Fruit fly (Drosophila melanogaster) Kc167 (cell line): ENCODE measurements around the gene fwd.

Source experiments
- Myc ChIP-seq: fragments of >200 bp; optimal IDR thresholded peaks from 2 replicates; lab custom pipeline; 2017; ENCODE audit warnings: missing external identifiers
- Sin3A ChIP-seq: fragments of >200 bp; optimal IDR thresholded peaks from 2 replicates; lab custom pipeline; 2018; ENCODE audit warnings: missing external identifiers
- h ChIP-seq: fragments of >200 bp; optimal IDR thresholded peaks from 3 replicates; lab custom pipeline; 2018; ENCODE audit warnings: missing external identifiers
- insv ChIP-seq: fragments of >200 bp; optimal IDR thresholded peaks from 3 replicates; lab custom pipeline; 2018; ENCODE audit warnings: missing external identifiers
- psq ChIP-seq: fragments of >200 bp; optimal IDR thresholded peaks from 2 replicates; lab custom pipeline; 2017; ENCODE audit warnings: missing external identifiers
- ttk ChIP-seq: sonication (Bioruptor generic); optimal IDR thresholded peaks from 2 replicates; lab custom pipeline; 2017; ENCODE audit warnings: missing external identifiers

fwd gene

DNA sequence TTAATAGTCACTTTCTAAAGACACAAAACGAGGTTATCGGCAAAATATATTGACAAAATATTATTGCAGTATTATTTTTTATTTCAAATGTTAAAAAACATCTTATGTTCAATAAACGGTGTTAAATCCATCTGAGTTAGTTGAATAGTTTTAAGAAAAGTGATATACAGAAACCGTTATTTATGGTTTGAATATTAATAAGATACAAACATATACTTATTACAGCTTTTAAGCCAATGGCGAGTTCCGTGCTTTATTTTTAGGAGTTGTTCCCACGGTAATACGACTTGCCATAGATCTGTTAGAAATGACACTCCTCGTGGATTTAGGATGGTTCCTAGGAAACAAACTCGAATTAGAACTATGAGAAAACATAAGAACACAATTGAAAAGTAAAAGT lies 23.6 kb upstream of the fwd start:
- TF ChIP-seq psq (lab: Kevin White, UChicago) (no peak), Sin3A (lab: Kevin White, UChicago) (no peak), ttk (lab: Kevin White, UChicago) (no peak), insv (lab: Kevin White, UChicago) (no peak), h (lab: Kevin White, UChicago) (no peak), Myc (lab: Kevin White, UChicago) (no peak)

- TF ChIP-seq h (lab: Kevin White, UChicago) (no peak), ttk (lab: Kevin White, UChicago) (no peak), Myc (lab: Kevin White, UChicago) (no peak), Sin3A (lab: Kevin White, UChicago) (no peak), psq (lab: Kevin White, UChicago) (no peak), insv (lab: Kevin White, UChicago) (no peak)
Observed at dm6 chr3L:342839-343238, 23.2 kb upstream of the fwd start, which contains the start of gene mthl10. Gene mthl10, minus strand, starts transcription at chr3L:342915.

DNA sequence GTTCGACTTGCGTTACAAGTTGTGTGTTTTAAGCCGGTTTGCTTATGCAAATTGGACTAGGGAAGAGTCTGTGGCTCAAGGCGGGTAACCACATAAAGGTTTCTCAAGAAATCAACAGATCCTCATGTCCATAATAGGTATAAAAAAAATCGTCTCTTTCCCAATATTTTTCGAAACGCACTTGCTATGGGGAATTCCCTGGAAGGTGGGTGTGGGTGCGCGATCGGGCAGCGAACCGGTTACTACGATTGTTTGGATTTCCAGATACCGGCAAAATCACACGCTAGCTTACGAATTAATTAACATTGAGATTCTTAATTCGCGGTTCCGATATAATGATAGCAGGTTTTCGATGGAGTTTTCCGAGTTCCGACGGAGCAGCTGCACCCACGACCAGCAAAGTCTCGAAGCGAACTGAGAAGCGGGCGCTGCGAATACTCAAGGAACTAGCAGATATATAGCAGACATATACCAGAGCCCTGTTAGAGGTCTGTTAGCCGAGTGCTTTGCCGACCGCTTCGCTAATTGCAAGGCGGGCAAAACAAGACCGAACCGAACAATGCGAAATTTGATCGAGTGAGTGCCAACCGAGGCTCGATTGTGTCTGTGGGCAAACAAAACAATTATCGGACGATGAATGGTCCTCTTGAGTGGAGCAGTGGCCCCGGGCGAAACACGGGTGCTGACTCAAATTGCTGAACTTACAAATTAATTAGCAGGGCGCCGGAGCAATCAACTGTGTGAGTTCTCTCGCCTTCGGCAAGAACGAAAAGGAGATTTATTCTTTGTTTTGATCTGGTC lies 21.6 kb upstream of the fwd start:
- TF ChIP-seq ttk (lab: Kevin White, UChicago) (no peak), Myc (lab: Kevin White, UChicago) (no peak), psq (lab: Kevin White, UChicago) (no peak), Sin3A (lab: Kevin White, UChicago) (no peak)

DNA sequence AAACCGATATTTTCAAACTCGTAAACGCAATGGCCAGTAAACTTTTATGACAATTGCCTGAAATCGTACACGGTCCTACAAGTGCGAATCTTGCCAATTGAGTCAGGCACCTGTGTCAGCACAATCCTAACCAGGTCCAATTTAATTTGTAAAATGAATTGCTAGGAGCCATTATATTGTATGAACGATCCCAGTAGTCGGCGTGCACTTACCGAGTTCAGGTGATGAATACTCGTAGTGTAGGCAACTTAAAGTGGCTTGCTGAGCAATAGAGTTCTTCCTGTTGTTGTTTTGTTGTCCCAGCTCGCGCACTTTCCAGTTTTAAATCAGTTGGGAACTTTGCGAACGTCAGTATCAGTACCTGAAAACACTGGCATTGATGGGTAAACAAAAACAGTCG lies 20.9 kb upstream of the fwd start:
- TF ChIP-seq h (lab: Kevin White, UChicago) (no peak), insv (lab: Kevin White, UChicago) (no peak), Sin3A (lab: Kevin White, UChicago) (no peak), ttk (lab: Kevin White, UChicago) (no peak), Myc (lab: Kevin White, UChicago) (no peak), psq (lab: Kevin White, UChicago) (no peak)

DNA sequence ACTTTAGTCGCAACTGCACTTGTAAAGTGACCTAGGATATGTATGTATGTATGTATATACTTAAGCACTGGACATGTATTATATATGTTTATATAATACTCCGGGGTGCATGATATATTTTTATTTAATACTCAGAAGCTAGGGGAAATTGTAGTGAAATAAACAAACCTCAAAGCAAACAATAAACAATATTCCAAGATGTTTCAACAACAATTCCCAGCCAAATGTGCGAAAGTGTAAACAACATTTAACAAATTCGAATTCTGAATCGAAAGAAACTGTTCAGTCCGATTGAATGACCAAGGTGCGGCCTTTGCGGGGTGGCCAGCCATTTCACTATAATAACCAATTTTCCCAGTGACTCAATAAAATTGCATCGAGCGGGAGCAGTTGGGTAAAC lies 20.4 kb upstream of the fwd start:
- no peak for TF ChIP-seq insv (lab: Kevin White, UChicago)
- TF ChIP-seq h (lab: Kevin White, UChicago): no peak
- TF ChIP-seq Myc (lab: Kevin White, UChicago): no peak
- TF ChIP-seq ttk (lab: Kevin White, UChicago): no peak
- TF ChIP-seq Sin3A (lab: Kevin White, UChicago): no peak
- TF ChIP-seq psq (lab: Kevin White, UChicago): no peak

DNA sequence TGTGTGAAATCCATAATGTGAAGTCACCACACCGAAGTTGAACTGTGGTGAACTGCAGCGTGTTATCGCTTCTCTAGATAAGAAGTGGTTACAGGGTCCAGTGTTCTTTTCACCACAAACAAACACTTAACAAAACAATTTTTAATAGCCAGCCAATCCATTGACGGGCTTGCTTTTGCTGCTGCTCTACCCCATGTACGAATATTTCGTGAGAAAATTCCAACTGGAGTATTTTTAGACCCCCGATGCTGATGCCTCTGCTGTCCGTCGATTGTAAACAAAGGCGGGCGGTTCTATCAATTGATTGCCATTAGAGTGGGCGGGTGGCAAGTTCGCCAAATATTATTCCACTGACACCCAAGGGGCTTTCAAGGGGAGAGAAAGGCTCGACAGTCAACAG lies 19.4 kb upstream of the fwd start:
- TF ChIP-seq Myc (lab: Kevin White, UChicago) (no peak), h (lab: Kevin White, UChicago) (no peak), psq (lab: Kevin White, UChicago) (no peak), insv (lab: Kevin White, UChicago) (no peak), ttk (lab: Kevin White, UChicago) (no peak), Sin3A (lab: Kevin White, UChicago) (no peak)

DNA sequence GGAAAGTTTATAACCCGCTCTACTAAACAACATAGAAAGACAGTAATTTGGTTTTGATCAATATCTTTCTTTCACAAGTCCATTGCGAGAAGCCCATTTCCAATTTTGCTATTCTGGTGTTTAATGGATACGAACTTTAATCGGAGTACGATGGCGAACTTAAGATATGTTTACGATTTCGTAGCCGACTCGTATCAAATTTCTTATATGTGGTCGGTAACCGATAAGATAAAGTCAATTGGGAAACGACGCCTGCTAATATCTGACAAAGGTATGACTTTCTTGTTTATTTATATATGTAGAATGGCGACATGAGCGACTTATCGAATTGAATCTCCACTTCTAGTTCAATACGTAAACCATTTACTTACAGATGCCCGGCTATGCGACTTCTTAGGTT lies 18.4 kb upstream of the fwd start:
- TF ChIP-seq insv (lab: Kevin White, UChicago) (no peak), Sin3A (lab: Kevin White, UChicago) (no peak), ttk (lab: Kevin White, UChicago) (no peak), h (lab: Kevin White, UChicago) (no peak), psq (lab: Kevin White, UChicago) (no peak)

dm6 chr3L:337148-337547 lies 17.5 kb upstream of the fwd start:
- TF ChIP-seq ttk (lab: Kevin White, UChicago): no peak
- TF ChIP-seq Sin3A (lab: Kevin White, UChicago): no peak
- no peak for TF ChIP-seq insv (lab: Kevin White, UChicago)
- TF ChIP-seq h (lab: Kevin White, UChicago): no peak
- TF ChIP-seq Myc (lab: Kevin White, UChicago): no peak
- no peak for TF ChIP-seq psq (lab: Kevin White, UChicago)

DNA sequence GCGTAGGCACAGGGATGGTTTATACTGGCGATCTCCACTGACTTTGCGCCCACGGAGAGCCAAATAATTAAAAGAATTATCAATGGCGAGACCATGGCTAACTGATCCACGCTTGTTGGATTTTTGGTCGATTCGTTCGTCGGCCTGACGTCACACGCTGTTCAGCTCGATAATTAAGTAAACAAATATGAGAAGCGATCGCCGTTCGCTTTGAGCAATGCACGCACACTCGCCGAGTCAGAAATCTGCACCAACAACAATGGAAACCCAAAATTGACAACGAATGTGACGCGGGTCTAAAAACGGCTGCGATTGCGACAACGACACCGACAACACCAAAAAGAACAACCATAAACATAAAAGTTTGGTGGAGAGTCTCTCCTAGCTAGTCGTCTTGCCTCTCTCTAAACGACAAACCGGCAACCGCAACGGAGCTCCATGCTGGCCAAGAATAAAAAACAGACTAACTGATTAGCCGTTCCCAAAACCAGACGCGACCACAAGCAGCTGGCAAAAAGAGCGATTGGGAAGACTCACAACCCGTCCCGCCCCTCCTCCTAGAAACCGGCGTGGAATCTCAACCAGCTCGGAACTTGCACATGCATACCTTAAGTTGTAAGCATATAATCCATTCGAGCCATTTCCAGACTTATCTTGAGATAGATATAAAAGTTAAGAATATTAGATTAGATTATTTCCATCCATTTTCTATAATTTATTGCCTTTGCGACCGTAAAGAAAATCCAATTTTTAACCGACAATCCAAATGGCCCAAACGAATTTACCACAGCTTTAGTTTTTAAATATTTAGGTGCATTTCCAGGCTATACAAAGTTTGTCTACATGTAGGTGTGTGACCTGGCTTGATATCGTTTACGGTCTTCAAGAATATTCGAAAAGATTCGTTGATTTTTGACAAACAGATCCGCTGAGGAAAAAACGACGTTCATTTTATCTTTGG lies 12.4 kb upstream of the fwd start, which contains the start of gene mthl9:
mthl9 (minus strand) TSS at position 468 of the 961 bp plus-strand sequence.
- TF ChIP-seq psq (lab: Kevin White, UChicago) (no peak), insv (lab: Kevin White, UChicago) (no peak), Myc (lab: Kevin White, UChicago) (no peak)

- TF ChIP-seq Sin3A (lab: Kevin White, UChicago) (no peak), Myc (lab: Kevin White, UChicago) (no peak), psq (lab: Kevin White, UChicago) (no peak)
Observed at dm6 chr3L:329153-329698, 9.5 kb upstream of the fwd start.

dm6 chr3L:327833-328232 lies 8.1 kb upstream of the fwd start, which contains the start of the genes Atac3 and Ptpmeg:
Gene Atac3, minus strand, starts transcription at chr3L:327992.
Gene Ptpmeg, plus strand, starts transcription at chr3L:328097.
- TF ChIP-seq Myc (lab: Kevin White, UChicago): no peak
- TF ChIP-seq ttk (lab: Kevin White, UChicago): no peak
- no peak for TF ChIP-seq Sin3A (lab: Kevin White, UChicago)
- no peak for TF ChIP-seq psq (lab: Kevin White, UChicago)
- no peak for TF ChIP-seq insv (lab: Kevin White, UChicago)
- TF ChIP-seq h (lab: Kevin White, UChicago): no peak
